Worm (Caenorhabditis elegans): ENCODE measurements around the gene T05A8.2.

Gene T05A8.2

ce11 chrII:2734266-2734665 lies 23.4 kb upstream of the T05A8.2 start:
- no peak for TF ChIP-seq bed-3 (GFP tag; optimal IDR thresholded peaks at IDR 0.05)
- no peak for TF ChIP-seq unc-62 (GFP tag; optimal IDR thresholded peaks at IDR 0.05)
- no peak for TF ChIP-seq elt-1 (tag; optimal IDR thresholded peaks at IDR 0.05; ENCODE audit: borderline replicate concordance, insufficient read depth)
- no peak for TF ChIP-seq blmp-1 (tag; optimal IDR thresholded peaks at IDR 0.05)
- TF ChIP-seq drap-1 (GFP tag; optimal IDR thresholded peaks at IDR 0.05), result no peak
- no peak for TF ChIP-seq unc-120 (tag; optimal IDR thresholded peaks at IDR 0.05; ENCODE audit: poor library complexity, severe bottlenecking)
- TF ChIP-seq hlh-1 (tag; optimal IDR thresholded peaks at IDR 0.05), result no peak
- no peak for TF ChIP-seq mep-1 (tag; optimal IDR thresholded peaks at IDR 0.05)
- no peak for TF ChIP-seq ceh-39 (tag; optimal IDR thresholded peaks at IDR 0.05)
- TF ChIP-seq sem-2 (GFP tag; optimal IDR thresholded peaks at IDR 0.05), result no peak
- no peak for TF ChIP-seq mab-5 (tag; optimal IDR thresholded peaks at IDR 0.05)
- TF ChIP-seq sptf-1 (tag; optimal IDR thresholded peaks at IDR 0.05), result no peak
- TF ChIP-seq snpc-4 (tag; optimal IDR thresholded peaks at IDR 0.05), result no peak
- no peak for TF ChIP-seq nhr-12 (tag; optimal IDR thresholded peaks at IDR 0.05)
- TF ChIP-seq pha-4 (tag; optimal IDR thresholded peaks at IDR 0.05), result no peak
- no peak for TF ChIP-seq nhr-237 (tag; optimal IDR thresholded peaks at IDR 0.05)
- TF ChIP-seq ces-1 (GFP tag; optimal IDR thresholded peaks at IDR 0.05), result no peak
- TF ChIP-seq ztf-11 (tag; optimal IDR thresholded peaks at IDR 0.05), result no peak
- no peak for TF ChIP-seq nhr-2 (tag; optimal IDR thresholded peaks at IDR 0.05)

- TF ChIP-seq unc-39 (tag; optimal IDR thresholded peaks at IDR 0.05) (no peak), elt-1 (tag; optimal IDR thresholded peaks at IDR 0.05; ENCODE audit: borderline replicate concordance, insufficient read depth) (no peak), bed-3 (GFP tag; optimal IDR thresholded peaks at IDR 0.05) (no peak), lin-32 (GFP tag; optimal IDR thresholded peaks at IDR 0.05) (no peak), ceh-43 (GFP tag; optimal IDR thresholded peaks at IDR 0.05) (no peak), elt-3 (tag; optimal IDR thresholded peaks at IDR 0.05) (no peak), ces-1 (GFP tag; optimal IDR thresholded peaks at IDR 0.05) (peak; percentile 28), lin-13 (tag; optimal IDR thresholded peaks at IDR 0.05) (no peak), nhr-237 (tag; optimal IDR thresholded peaks at IDR 0.05) (no peak)
These were observed 19.8 kb upstream of the T05A8.2 start for ce11 chrII:2730647-2731046.

DNA sequence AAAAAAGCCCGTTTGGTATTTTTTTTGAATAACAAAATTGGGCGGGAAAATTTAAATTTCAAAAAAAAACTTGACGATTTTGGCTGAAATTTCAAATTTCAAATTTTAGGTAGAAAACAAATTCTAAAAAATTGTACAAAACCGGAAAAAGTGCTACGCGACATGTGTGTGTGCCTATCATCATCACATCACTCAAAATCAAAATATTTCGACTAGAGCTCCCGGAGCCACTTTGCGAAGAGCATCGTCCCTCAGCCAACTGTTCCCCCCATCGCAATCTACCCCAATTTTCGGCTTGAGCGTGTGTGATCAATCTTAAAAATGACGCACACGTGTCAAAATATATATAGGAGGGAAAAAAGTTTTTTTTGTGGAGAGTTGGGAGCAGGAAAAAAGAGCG lies 16.0 kb upstream of the T05A8.2 start:
- peak; percentile 37 for TF ChIP-seq hlh-1 (tag; optimal IDR thresholded peaks at IDR 0.05)
- TF ChIP-seq M03D4.4 (tag; optimal IDR thresholded peaks at IDR 0.05), result no peak
- TF ChIP-seq ces-1 (GFP tag; optimal IDR thresholded peaks at IDR 0.05), result no peak
- peak; percentile 63 for TF ChIP-seq unc-62 (GFP tag; optimal IDR thresholded peaks at IDR 0.05)
- TF ChIP-seq ztf-11 (tag; optimal IDR thresholded peaks at IDR 0.05), result no peak
- no peak for TF ChIP-seq cnd-1 (tag; optimal IDR thresholded peaks at IDR 0.05)
- peak; percentile 54 for TF ChIP-seq unc-120 (tag; optimal IDR thresholded peaks at IDR 0.05; ENCODE audit: poor library complexity, severe bottlenecking)
- no peak for TF ChIP-seq lin-32 (GFP tag; optimal IDR thresholded peaks at IDR 0.05)
- no peak for TF ChIP-seq nhr-12 (tag; optimal IDR thresholded peaks at IDR 0.05)
- no peak for TF ChIP-seq zip-8 (tag; optimal IDR thresholded peaks at IDR 0.05)
- TF ChIP-seq elt-3 (tag; optimal IDR thresholded peaks at IDR 0.05), result no peak
- no peak for TF ChIP-seq nhr-28 (tag; optimal IDR thresholded peaks at IDR 0.05)

DNA sequence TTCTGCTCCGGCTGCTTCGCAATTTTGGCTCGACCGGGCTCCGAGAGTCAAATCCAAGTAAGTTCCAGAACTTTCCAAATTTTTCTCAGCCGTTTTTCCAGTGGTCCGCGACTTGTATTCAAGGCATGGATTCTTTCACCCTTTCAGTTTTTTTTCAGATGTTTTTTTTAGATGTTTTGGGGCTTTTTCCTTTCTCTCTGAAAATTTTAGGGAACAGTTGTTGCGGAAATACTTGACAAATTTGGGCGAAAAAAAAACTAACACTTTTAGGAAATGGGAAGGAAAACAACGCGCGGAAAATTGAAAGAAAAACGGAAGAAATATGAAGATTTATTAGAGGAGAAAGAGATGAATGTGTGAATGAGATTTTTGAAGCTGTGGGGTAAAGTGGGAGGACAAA lies 14.7 kb upstream of the T05A8.2 start, which contains the start of the genes T05A8.11 and nep-2:
T05A8.11 (minus strand) TSS at position 101 of the 400 bp plus-strand sequence.
nep-2 (minus strand) TSS at position 192 of the 400 bp plus-strand sequence.
- TF ChIP-seq lsy-2 (tag; optimal IDR thresholded peaks at IDR 0.05) (no peak), pha-4 (tag; optimal IDR thresholded peaks at IDR 0.05) (no peak), flh-1 (GFP tag; optimal IDR thresholded peaks at IDR 0.05) (no peak), cnd-1 (tag; optimal IDR thresholded peaks at IDR 0.05) (no peak), mls-2 (tag; optimal IDR thresholded peaks at IDR 0.05) (no peak), unc-120 (tag; optimal IDR thresholded peaks at IDR 0.05; ENCODE audit: poor library complexity, severe bottlenecking) (no peak), ceh-39 (tag; optimal IDR thresholded peaks at IDR 0.05) (no peak), mab-5 (tag; optimal IDR thresholded peaks at IDR 0.05) (no peak), sptf-1 (tag; optimal IDR thresholded peaks at IDR 0.05) (no peak), nhr-12 (tag; optimal IDR thresholded peaks at IDR 0.05) (no peak), blmp-1 (tag; optimal IDR thresholded peaks at IDR 0.05) (no peak), lin-13 (tag; optimal IDR thresholded peaks at IDR 0.05) (no peak), nhr-2 (tag; optimal IDR thresholded peaks at IDR 0.05) (no peak), elt-3 (tag; optimal IDR thresholded peaks at IDR 0.05) (no peak), ceh-83 (GFP tag; optimal IDR thresholded peaks at IDR 0.05) (no peak), unc-62 (GFP tag; optimal IDR thresholded peaks at IDR 0.05) (no peak), ceh-43 (GFP tag; optimal IDR thresholded peaks at IDR 0.05) (no peak)

Data from whole organism, mixed stage, embryonic.